Worm (Caenorhabditis elegans) whole organism, young adult: ENCODE results near the gene cyp-35D1.

Experiments
- B0336.3 ChIP-seq: fragments of 200-800 bp; sonication (Bioruptor generic); IDR thresholded peaks from 2 replicates; pipeline ENCODE4 v1.3.6; 2022; ENCODE audit warnings: missing genetic modification characterization, missing compliant biosample characterization
- C17E4.6 ChIP-seq: fragments of 200-800 bp; sonication (Bioruptor generic); IDR thresholded peaks from 2 replicates; pipeline ENCODE4 v1.3.6; 2022; ENCODE audit warnings: missing genetic modification reagents, missing genetic modification characterization, missing compliant biosample characterization
- D2030.7 ChIP-seq: fragments of 200-800 bp; sonication (Bioruptor generic); IDR thresholded peaks from 2 replicates; pipeline ENCODE4 v1.3.6; 2022; ENCODE audit warnings: missing genetic modification reagents, missing genetic modification characterization, missing compliant biosample characterization
- F10E7.11 ChIP-seq: sonication (generic microtip); optimal IDR thresholded peaks from 2 replicates; lab custom pipeline; 2017; ENCODE audit warnings: mild to moderate bottlenecking, missing genetic modification characterization, moderate library complexity, missing compliant biosample characterization
- F22D6.2 ChIP-seq: sonication (generic microtip); optimal IDR thresholded peaks from 2 replicates; lab custom pipeline; 2016; ENCODE audit warnings: mild to moderate bottlenecking, missing genetic modification characterization, missing compliant biosample characterization
- F49E8.2 ChIP-seq: sonication (generic microtip); optimal IDR thresholded peaks from 3 replicates; lab custom pipeline; 2017; ENCODE audit warnings: missing genetic modification characterization, mild to moderate bottlenecking, missing compliant biosample characterization, antibody characterized with exemption, moderate library complexity; ENCODE audit not compliant: insufficient read depth
- F57A8.1 ChIP-seq: fragments of 200-800 bp; sonication (Bioruptor generic); optimal IDR thresholded peaks from 2 replicates; lab custom pipeline; 2018; ENCODE audit warnings: mild to moderate bottlenecking, missing genetic modification characterization, moderate library complexity, missing compliant biosample characterization
- K12H6.12 ChIP-seq: fragments of 200-800 bp; sonication (Bioruptor generic); optimal IDR thresholded peaks from 2 replicates; lab custom pipeline; 2018; ENCODE audit warnings: mild to moderate bottlenecking, missing genetic modification characterization, missing compliant biosample characterization
- Y53F4B.3 ChIP-seq: fragments of 200-800 bp; sonication (Bioruptor generic); IDR thresholded peaks from 2 replicates; pipeline ENCODE4 v1.3.6; 2022; ENCODE audit warnings: missing genetic modification reagents, missing genetic modification characterization, missing compliant biosample characterization
- atf-7 ChIP-seq: sonication (generic microtip); optimal IDR thresholded peaks from 2 replicates; lab custom pipeline; 2017; ENCODE audit warnings: mild to moderate bottlenecking, missing genetic modification characterization, missing compliant biosample characterization
- athp-1 ChIP-seq: sonication (generic microtip); optimal IDR thresholded peaks from 2 replicates; lab custom pipeline; 2017; ENCODE audit warnings: mild to moderate bottlenecking, missing genetic modification characterization, missing compliant biosample characterization
- attf-3 ChIP-seq: fragments of 200-800 bp; sonication (Bioruptor generic); conservative IDR thresholded peaks from 2 replicates; pipeline ENCODE4 v1.3.6; 2022; ENCODE audit warnings: missing genetic modification reagents, missing genetic modification characterization, missing compliant biosample characterization
- attf-5 ChIP-seq: fragments of 200-800 bp; sonication (Bioruptor generic); optimal IDR thresholded peaks from 2 replicates; lab custom pipeline; 2018; ENCODE audit warnings: mild to moderate bottlenecking, missing genetic modification characterization, missing compliant biosample characterization
- attf-6 ChIP-seq: fragments of 200-800 bp; sonication (Bioruptor generic); IDR thresholded peaks from 2 replicates; pipeline ENCODE4 v1.3.6; 2022; ENCODE audit warnings: missing genetic modification reagents, missing genetic modification characterization, missing compliant biosample characterization
- ccch-3 ChIP-seq: fragments of 200-800 bp; sonication (Bioruptor generic); optimal IDR thresholded peaks from 2 replicates; lab custom pipeline; 2018; ENCODE audit warnings: mild to moderate bottlenecking, missing genetic modification characterization, missing compliant biosample characterization
- cebp-1 ChIP-seq, 2 experiments: fragments of 200-800 bp in 1 of 2; sonication (Bioruptor generic) in 1 of 2; sonication (generic microtip) in 1 of 2; IDR thresholded peaks in 1 of 2; optimal IDR thresholded peaks in 1 of 2; 2 replicates each; pipeline versions ENCODE4 v1.3.6 to Lab custom; 2017 to 2022; ENCODE audit warnings: missing compliant biosample characterization in 2 of 2, missing genetic modification characterization in 2 of 2, mild to moderate bottlenecking in 1 of 2, missing genetic modification reagents in 1 of 2, moderate library complexity in 1 of 2
- dpff-1 ChIP-seq: sonication (generic microtip); optimal IDR thresholded peaks from 2 replicates; lab custom pipeline; 2017; ENCODE audit warnings: mild to moderate bottlenecking, missing genetic modification characterization, missing compliant biosample characterization
- dpl-1 ChIP-seq: fragments of 150-350 bp; optimal IDR thresholded peaks from 2 replicates; lab custom pipeline; 2014; ENCODE audit warnings: missing biosample characterization, missing genetic modification reagents, missing genetic modification characterization
- efl-1 ChIP-seq: fragments of 150-350 bp; optimal IDR thresholded peaks from 2 replicates; lab custom pipeline; 2014; ENCODE audit warnings: missing biosample characterization, missing genetic modification reagents, missing genetic modification characterization
- egl-18 ChIP-seq: fragments of 200-800 bp; sonication (Bioruptor generic); IDR thresholded peaks from 2 replicates; pipeline ENCODE4 v1.3.6; 2022; ENCODE audit warnings: missing genetic modification reagents, missing genetic modification characterization, missing compliant biosample characterization
- egrh-3 ChIP-seq: fragments of 200-800 bp; sonication (Bioruptor generic); IDR thresholded peaks from 2 replicates; pipeline ENCODE4 v1.3.6; 2022; ENCODE audit warnings: missing genetic modification reagents, missing genetic modification characterization, missing compliant biosample characterization
- ekl-4 ChIP-seq: fragments of 200-800 bp; sonication (Bioruptor generic); IDR thresholded peaks from 2 replicates; pipeline ENCODE4 v1.3.6; 2022; ENCODE audit warnings: missing genetic modification reagents, missing genetic modification characterization, missing compliant biosample characterization
- fkh-3 ChIP-seq: sonication (generic microtip); optimal IDR thresholded peaks from 2 replicates; lab custom pipeline; 2016; ENCODE audit warnings: mild to moderate bottlenecking, missing genetic modification characterization, missing compliant biosample characterization
- him-1 ChIP-seq: sonication (generic microtip); optimal IDR thresholded peaks from 2 replicates; lab custom pipeline; 2016; ENCODE audit warnings: missing genotype, missing genetic modification reagents, missing genetic modification characterization, missing compliant biosample characterization
- hlh-12 ChIP-seq: sonication (generic microtip); optimal IDR thresholded peaks from 2 replicates; lab custom pipeline; 2016; ENCODE audit warnings: missing genetic modification characterization, missing compliant biosample characterization
- hsf-1 ChIP-seq: fragments of 200-800 bp; sonication (Bioruptor generic); IDR thresholded peaks from 2 replicates; pipeline ENCODE4 v1.3.6; 2022; ENCODE audit warnings: missing genetic modification reagents, missing genetic modification characterization, missing compliant biosample characterization
- let-607 ChIP-seq, 2 experiments: fragments of 200-800 bp in 1 of 2; sonication (Bioruptor generic) in 1 of 2; sonication (generic microtip) in 1 of 2; optimal IDR thresholded peaks; 2 replicates each; lab custom pipeline; 2016 to 2018; ENCODE audit warnings: mild to moderate bottlenecking in 2 of 2, missing compliant biosample characterization in 2 of 2, missing genetic modification characterization in 2 of 2, moderate library complexity in 2 of 2, missing genotype in 1 of 2
- lsl-1 ChIP-seq: fragments of 200-800 bp; sonication (Bioruptor generic); optimal IDR thresholded peaks from 2 replicates; lab custom pipeline; 2018; ENCODE audit warnings: mild to moderate bottlenecking, missing genetic modification characterization, moderate library complexity, missing compliant biosample characterization
- madf-10 ChIP-seq: sonication (generic microtip); optimal IDR thresholded peaks from 2 replicates; lab custom pipeline; 2016; ENCODE audit warnings: mild to moderate bottlenecking, missing genetic modification characterization, missing compliant biosample characterization
- madf-3 ChIP-seq: fragments of 200-800 bp; sonication (Bioruptor generic); IDR thresholded peaks from 2 replicates; pipeline ENCODE4 v1.3.6; 2022; ENCODE audit warnings: missing genetic modification reagents, missing genetic modification characterization, missing compliant biosample characterization
- madf-6 ChIP-seq: fragments of 200-800 bp; sonication (Bioruptor generic); IDR thresholded peaks from 2 replicates; pipeline ENCODE4 v1.3.6; 2022; ENCODE audit warnings: missing genetic modification reagents, missing genetic modification characterization, missing compliant biosample characterization
- madf-8 ChIP-seq: fragments of 200-800 bp; sonication (Bioruptor generic); conservative IDR thresholded peaks from 2 replicates; pipeline ENCODE4 v1.3.6; 2022; ENCODE audit warnings: missing genetic modification reagents, missing genetic modification characterization, missing compliant biosample characterization
- mes-4 ChIP-seq: sonication (generic microtip); optimal IDR thresholded peaks from 2 replicates; lab custom pipeline; 2016; ENCODE audit warnings: missing genotype, missing genetic modification characterization, missing compliant biosample characterization
- nfya-1 ChIP-seq: sonication (generic microtip); optimal IDR thresholded peaks from 2 replicates; lab custom pipeline; 2017; ENCODE audit warnings: antibody characterized with exemption, missing compliant biosample characterization, missing genetic modification characterization, borderline replicate concordance; ENCODE audit not compliant: insufficient read depth
- nhr-120 ChIP-seq: fragments of 200-800 bp; sonication (Bioruptor generic); IDR thresholded peaks from 2 replicates; pipeline ENCODE4 v1.3.6; 2022; ENCODE audit warnings: missing genetic modification characterization, missing compliant biosample characterization
- nhr-80 ChIP-seq: sonication (generic microtip); optimal IDR thresholded peaks from 2 replicates; lab custom pipeline; 2016; ENCODE audit warnings: missing genetic modification characterization, missing compliant biosample characterization
- rec-8 ChIP-seq, 2 experiments: sonication (generic microtip); optimal IDR thresholded peaks; 2 replicates each; lab custom pipeline; 2016; ENCODE audit warnings: mild to moderate bottlenecking in 2 of 2, missing genetic modification characterization in 2 of 2, missing genetic modification reagents in 2 of 2, missing genotype in 2 of 2, missing biosample characterization in 1 of 2, missing compliant biosample characterization in 1 of 2, moderate library complexity in 1 of 2
- repo-1 ChIP-seq: sonication (generic microtip); optimal IDR thresholded peaks from 2 replicates; lab custom pipeline; 2017; ENCODE audit warnings: mild to moderate bottlenecking, missing genetic modification characterization, missing compliant biosample characterization
- sea-2 ChIP-seq: fragments of 200-800 bp; sonication (Bioruptor generic); IDR thresholded peaks from 2 replicates; pipeline ENCODE4 v1.3.6; 2022; ENCODE audit warnings: missing genetic modification characterization, missing compliant biosample characterization
- snpc-1.3 ChIP-seq: sonication (generic microtip); optimal IDR thresholded peaks from 2 replicates; lab custom pipeline; 2017; ENCODE audit warnings: missing genetic modification characterization, mild to moderate bottlenecking, missing compliant biosample characterization, antibody characterized with exemption, moderate library complexity, missing genotype, missing genetic modification reagents; ENCODE audit not compliant: insufficient read depth
- snpc-3.4 ChIP-seq: sonication (generic microtip); optimal IDR thresholded peaks from 2 replicates; lab custom pipeline; 2017; ENCODE audit warnings: missing genetic modification characterization, mild to moderate bottlenecking, missing compliant biosample characterization, antibody characterized with exemption, moderate library complexity, missing genotype, missing genetic modification reagents
- xnd-1 ChIP-seq: sonication (generic microtip); optimal IDR thresholded peaks from 2 replicates; lab custom pipeline; 2016; ENCODE audit warnings: missing genotype, missing genetic modification reagents, missing genetic modification characterization, missing compliant biosample characterization
- ztf-26 ChIP-seq: sonication (generic microtip); optimal IDR thresholded peaks from 2 replicates; lab custom pipeline; 2017; ENCODE audit warnings: missing genetic modification characterization, missing compliant biosample characterization
- ztf-3 ChIP-seq: fragments of 200-800 bp; sonication (Bioruptor generic); optimal IDR thresholded peaks from 2 replicates; lab custom pipeline; 2018; ENCODE audit warnings: mild to moderate bottlenecking, missing genetic modification characterization, missing compliant biosample characterization

The cyp-35D1 gene

ce11 chrV:16053373-16053772 is 15.7 kb upstream of the cyp-35D1 start, which contains the start of gene F14H3.3:
Gene F14H3.3, minus strand, starts transcription at chrV:16053473.
- TF ChIP-seq hlh-12 (tag; lab: Kevin White, UChicago) (no peak), ccch-3 (no peak), snpc-1.3 (tag; lab: Kevin White, UChicago) (no peak), attf-5 (no peak), attf-3 (GFP tag; lab: Robert Waterston, UW) (no peak), hsf-1 (GFP tag; lab: Robert Waterston, UW) (no peak), dpff-1 (tag; lab: Kevin White, UChicago) (no peak), atf-7 (tag; lab: Kevin White, UChicago) (no peak), ztf-26 (tag; lab: Kevin White, UChicago) (no peak), nhr-120 (no peak), lsl-1 (no peak), dpl-1 (GFP tag; lab: Kevin White, UChicago) (no peak), F57A8.1 (GFP tag; lab: Kevin White, UChicago) (no peak)

ce11 chrV:16055031-16055430 is 14.0 kb upstream of the cyp-35D1 start, which contains the start of gene F14H3.4:
Gene F14H3.4, minus strand, starts transcription at chrV:16055072.
- TF ChIP-seq xnd-1 (peak; percentile 42), madf-6 (GFP tag; lab: Robert Waterston, UW) (peak; percentile 88), madf-8 (peak; percentile 69), efl-1 (GFP tag; lab: Kevin White, UChicago) (peak; percentile 62), dpl-1 (GFP tag; lab: Kevin White, UChicago) (peak; percentile 5), madf-10 (no peak), athp-1 (no peak)

ce11 chrV:16057010-16057463 is 12.0 kb upstream of the cyp-35D1 start, which contains the start of gene F14H3.5:
Gene F14H3.5, minus strand, starts transcription at chrV:16057060.
- TF ChIP-seq F49E8.2 (tag; lab: Kevin White, UChicago), result no peak
- no peak for TF ChIP-seq egrh-3
- no peak for TF ChIP-seq cebp-1 (GFP tag; IDR thresholded peaks at IDR 0.05; lab: Robert Waterston, UW)
- no peak for TF ChIP-seq cebp-1 (tag; optimal IDR thresholded peaks at IDR 0.05; lab: Kevin White, UChicago)
- TF ChIP-seq F22D6.2 (tag; lab: Kevin White, UChicago), result no peak
- TF ChIP-seq F10E7.11, result no peak
- TF ChIP-seq xnd-1, result no peak
- no peak for TF ChIP-seq C17E4.6 (GFP tag; lab: Robert Waterston, UW)
- peak; percentile 71 for TF ChIP-seq madf-6 (GFP tag; lab: Robert Waterston, UW)
- TF ChIP-seq nfya-1 (tag; lab: Kevin White, UChicago), result no peak
- no peak for TF ChIP-seq him-1 (tag; lab: Kevin White, UChicago)
- TF ChIP-seq rec-8 (tag; optimal IDR thresholded peaks at IDR 0.05; lab: Kevin White, UChicago), result no peak
- TF ChIP-seq nhr-120, result no peak
- no peak for TF ChIP-seq sea-2
- peak; percentile 38 for TF ChIP-seq snpc-3.4 (tag; lab: Kevin White, UChicago)
- TF ChIP-seq egl-18 (GFP tag; lab: Robert Waterston, UW), result no peak
- no peak for TF ChIP-seq mes-4 (tag; lab: Kevin White, UChicago)
- TF ChIP-seq Y53F4B.3, result no peak
- TF ChIP-seq repo-1 (tag; lab: Kevin White, UChicago), result no peak
- no peak for TF ChIP-seq fkh-3 (tag; lab: Kevin White, UChicago)
- TF ChIP-seq hsf-1 (GFP tag; lab: Robert Waterston, UW), result 0 out of 2 replicates have a peak, but pooled peaks have one; percentile 54
- no peak for TF ChIP-seq madf-3
- no peak for TF ChIP-seq ekl-4 (GFP tag; lab: Robert Waterston, UW)
- no peak for TF ChIP-seq nhr-80 (tag; lab: Kevin White, UChicago)
- no peak for TF ChIP-seq ztf-3 (GFP tag; lab: Kevin White, UChicago)
- TF ChIP-seq attf-6 (GFP tag; lab: Robert Waterston, UW), result 0 out of 2 replicates have a peak, but pooled peaks have one; percentile 7
- TF ChIP-seq let-607 (tag; optimal IDR thresholded peaks at IDR 0.05; lab: Kevin White, UChicago), result no peak
- TF ChIP-seq B0336.3 (GFP tag; lab: Robert Waterston, UW), result no peak
- TF ChIP-seq madf-8, result 0 out of 2 replicates have a peak, but pooled peaks have one; percentile 26
- no peak for TF ChIP-seq K12H6.12 (tag; lab: Kevin White, UChicago)
- TF ChIP-seq D2030.7 (GFP tag; lab: Robert Waterston, UW), result no peak
- TF ChIP-seq efl-1 (GFP tag; lab: Kevin White, UChicago), result peak; percentile 69
